Worm (Caenorhabditis elegans) whole organism, young adult: Measurements from ENCODE around the gene F16G10.13.

Source experiments
- atf-7 ChIP-seq: sonication (generic microtip); optimal IDR thresholded peaks from 2 replicates; lab custom pipeline; 2017; ENCODE audit warnings: mild to moderate bottlenecking, missing genetic modification characterization, missing compliant biosample characterization
- ceh-40 ChIP-seq: fragments of 200-800 bp; sonication (Bioruptor generic); IDR thresholded peaks from 2 replicates; pipeline ENCODE4 v1.3.6; 2022; ENCODE audit warnings: missing genetic modification characterization, missing compliant biosample characterization
- dox-1 ChIP-seq: fragments of 200-800 bp; sonication (Bioruptor generic); IDR thresholded peaks from 2 replicates; pipeline ENCODE4 v1.3.6; 2022; ENCODE audit warnings: missing genetic modification reagents, missing genetic modification characterization, missing compliant biosample characterization
- hlh-12 ChIP-seq: sonication (generic microtip); optimal IDR thresholded peaks from 2 replicates; lab custom pipeline; 2016; ENCODE audit warnings: missing genetic modification characterization, missing compliant biosample characterization
- mxl-1 ChIP-seq: sonication (generic microtip); optimal IDR thresholded peaks from 2 replicates; lab custom pipeline; 2016; ENCODE audit warnings: missing genetic modification characterization, missing compliant biosample characterization
- unc-130 ChIP-seq: sonication (generic microtip); optimal IDR thresholded peaks from 2 replicates; lab custom pipeline; 2016; ENCODE audit warnings: missing genetic modification reagents, missing genetic modification characterization, missing compliant biosample characterization
- unc-62 ChIP-seq: fragments of 150-350 bp; optimal IDR thresholded peaks from 2 replicates; lab custom pipeline; 2014; ENCODE audit warnings: missing biosample characterization, missing genetic modification reagents, missing genetic modification characterization

- TF ChIP-seq unc-130 (GFP tag; lab: Kevin White, UChicago) (no peak), ceh-40 (no peak), dox-1 (GFP tag; lab: Robert Waterston, UW) (no peak), unc-62 (GFP tag; lab: Kevin White, UChicago) (no peak), mxl-1 (tag; lab: Kevin White, UChicago) (no peak), hlh-12 (no peak), atf-7 (tag; lab: Kevin White, UChicago) (no peak)
These were observed 10.3 kb downstream of the F16G10.13 start, which contains the start of gene F16G10.9 for ce11 chrII:2385495-2385894.
